Worm (Caenorhabditis elegans) whole organism, late embryonic: ENCODE measurements around the gene clc-10.
A peak's percentile ranks its signal among the peaks of the same experiment; 100 is the strongest.

Source experiments
- C08G9.2 ChIP-seq: sonication (generic microtip); optimal IDR thresholded peaks from 2 replicates; lab custom pipeline; 2016; ENCODE audit warnings: mild to moderate bottlenecking, missing genetic modification characterization, moderate library complexity, missing compliant biosample characterization
- C38D4.7 ChIP-seq: fragments of 200-800 bp; sonication (Bioruptor generic); optimal IDR thresholded peaks from 2 replicates; lab custom pipeline; 2018; ENCODE audit warnings: mild to moderate bottlenecking, missing genetic modification characterization, moderate library complexity, missing compliant biosample characterization
- F13H6.1 ChIP-seq: sonication (generic microtip); optimal IDR thresholded peaks from 2 replicates; lab custom pipeline; 2016; ENCODE audit warnings: missing genetic modification characterization, missing compliant biosample characterization
- K09A11.1 ChIP-seq: sonication (generic microtip); optimal IDR thresholded peaks from 2 replicates; lab custom pipeline; 2017; ENCODE audit warnings: antibody characterized with exemption, mild to moderate bottlenecking, missing genetic modification characterization, missing compliant biosample characterization; ENCODE audit not compliant: insufficient read depth
- ama-1 ChIP-seq: fragments of 150-350 bp; optimal IDR thresholded peaks from 2 replicates; lab custom pipeline; 2014
- ceh-14 ChIP-seq: sonication (generic microtip); optimal IDR thresholded peaks from 2 replicates; lab custom pipeline; 2016; ENCODE audit warnings: missing genotype, missing genetic modification characterization, missing compliant biosample characterization
- ceh-18 ChIP-seq: sonication (generic microtip); optimal IDR thresholded peaks from 2 replicates; lab custom pipeline; 2016; ENCODE audit warnings: missing genetic modification characterization, missing compliant biosample characterization
- ceh-2 ChIP-seq: sonication (generic microtip); optimal IDR thresholded peaks from 2 replicates; lab custom pipeline; 2016; ENCODE audit warnings: missing genotype, missing genetic modification characterization, missing compliant biosample characterization
- ceh-24 ChIP-seq: sonication (generic microtip); optimal IDR thresholded peaks from 2 replicates; lab custom pipeline; 2016; ENCODE audit warnings: mild to moderate bottlenecking, missing genetic modification characterization, missing compliant biosample characterization
- ceh-31 ChIP-seq: sonication (generic microtip); optimal IDR thresholded peaks from 2 replicates; lab custom pipeline; 2016; ENCODE audit warnings: missing genetic modification characterization, missing compliant biosample characterization
- ceh-34 ChIP-seq: sonication (generic microtip); optimal IDR thresholded peaks from 2 replicates; lab custom pipeline; 2016; ENCODE audit warnings: mild to moderate bottlenecking, missing genetic modification characterization, missing compliant biosample characterization
- ceh-48 ChIP-seq: sonication (generic microtip); optimal IDR thresholded peaks from 2 replicates; lab custom pipeline; 2016; ENCODE audit warnings: missing genetic modification characterization, inconsistent platforms, missing compliant biosample characterization
- ceh-6 ChIP-seq: fragments of 200-800 bp; sonication (Bioruptor generic); optimal IDR thresholded peaks from 2 replicates; lab custom pipeline; 2018; ENCODE audit warnings: mild to moderate bottlenecking, missing genetic modification characterization, missing compliant biosample characterization
- dmd-4 ChIP-seq: sonication (generic microtip); optimal IDR thresholded peaks from 2 replicates; lab custom pipeline; 2016; ENCODE audit warnings: borderline replicate concordance, missing genetic modification characterization, missing compliant biosample characterization
- dve-1 ChIP-seq: sonication (generic microtip); optimal IDR thresholded peaks from 2 replicates; lab custom pipeline; 2017; ENCODE audit warnings: antibody characterized with exemption, mild to moderate bottlenecking, missing genetic modification characterization, missing compliant biosample characterization
- elt-4 ChIP-seq: sonication (generic microtip); optimal IDR thresholded peaks from 2 replicates; lab custom pipeline; 2016; ENCODE audit warnings: missing genetic modification characterization, missing compliant biosample characterization
- ets-4 ChIP-seq: sonication (generic microtip); optimal IDR thresholded peaks from 2 replicates; lab custom pipeline; 2016; ENCODE audit warnings: missing genetic modification characterization, missing compliant biosample characterization
- eyg-1 ChIP-seq: sonication (generic microtip); optimal IDR thresholded peaks from 2 replicates; lab custom pipeline; 2016; ENCODE audit warnings: missing genotype, missing genetic modification characterization, missing compliant biosample characterization
- fkh-6 ChIP-seq: sonication (generic microtip); optimal IDR thresholded peaks from 2 replicates; lab custom pipeline; 2016; ENCODE audit warnings: missing genetic modification characterization, missing compliant biosample characterization
- hlh-30 ChIP-seq: sonication (generic microtip); optimal IDR thresholded peaks from 2 replicates; lab custom pipeline; 2017; ENCODE audit warnings: antibody characterized with exemption, missing genetic modification characterization, missing compliant biosample characterization; ENCODE audit not compliant: insufficient read depth
- hlh-6 ChIP-seq: sonication (generic microtip); optimal IDR thresholded peaks from 2 replicates; lab custom pipeline; 2016; ENCODE audit warnings: missing genotype, missing genetic modification characterization, missing compliant biosample characterization
- hlh-8 ChIP-seq: sonication (generic microtip); optimal IDR thresholded peaks from 2 replicates; lab custom pipeline; 2016; ENCODE audit warnings: missing genotype, missing genetic modification characterization, missing compliant biosample characterization
- lim-6 ChIP-seq: sonication (generic microtip); optimal IDR thresholded peaks from 2 replicates; lab custom pipeline; 2016; ENCODE audit warnings: missing genetic modification characterization, missing compliant biosample characterization
- lin-11 ChIP-seq: fragments of 200-800 bp; sonication (Bioruptor generic); optimal IDR thresholded peaks from 2 replicates; lab custom pipeline; 2018; ENCODE audit warnings: mild to moderate bottlenecking, missing genetic modification characterization, missing compliant biosample characterization
- madf-2 ChIP-seq: sonication (generic microtip); optimal IDR thresholded peaks from 2 replicates; lab custom pipeline; 2017; ENCODE audit warnings: missing genetic modification characterization, missing compliant biosample characterization
- nfya-1 ChIP-seq: sonication (generic microtip); optimal IDR thresholded peaks from 2 replicates; lab custom pipeline; 2017; ENCODE audit warnings: missing genetic modification characterization, mild to moderate bottlenecking, missing compliant biosample characterization, antibody characterized with exemption, moderate library complexity
- pag-3 ChIP-seq: sonication (generic microtip); optimal IDR thresholded peaks from 2 replicates; lab custom pipeline; 2016; ENCODE audit warnings: missing compliant biosample characterization, missing genetic modification characterization, borderline replicate concordance
- pat-9 ChIP-seq: fragments of 200-800 bp; sonication (Bioruptor generic); optimal IDR thresholded peaks from 2 replicates; lab custom pipeline; 2018; ENCODE audit warnings: mild to moderate bottlenecking, missing genetic modification characterization, moderate library complexity, missing compliant biosample characterization
- pha-4 ChIP-seq: fragments of 150-350 bp; optimal IDR thresholded peaks from 2 replicates; lab custom pipeline; 2018; ENCODE audit warnings: missing biosample characterization, missing genetic modification reagents, missing genetic modification characterization
- pqm-1 ChIP-seq: sonication (generic microtip); optimal IDR thresholded peaks from 2 replicates; lab custom pipeline; 2016; ENCODE audit warnings: missing genetic modification characterization, missing compliant biosample characterization
- pros-1 ChIP-seq: fragments of 150-350 bp; optimal IDR thresholded peaks from 2 replicates; lab custom pipeline; 2014; ENCODE audit warnings: missing biosample characterization, missing genetic modification reagents, missing genetic modification characterization
- ref-2 ChIP-seq: sonication (generic microtip); optimal IDR thresholded peaks from 2 replicates; lab custom pipeline; 2016; ENCODE audit warnings: missing genetic modification characterization, missing compliant biosample characterization
- rnt-1 ChIP-seq: sonication (generic microtip); optimal IDR thresholded peaks from 2 replicates; lab custom pipeline; 2016; ENCODE audit warnings: missing genetic modification characterization, missing compliant biosample characterization
- syd-9 ChIP-seq: sonication (generic microtip); optimal IDR thresholded peaks from 2 replicates; lab custom pipeline; 2016; ENCODE audit warnings: mild to moderate bottlenecking, missing genetic modification characterization, moderate library complexity, missing compliant biosample characterization
- tbx-2 ChIP-seq: sonication (generic microtip); optimal IDR thresholded peaks from 2 replicates; lab custom pipeline; 2016; ENCODE audit warnings: missing genetic modification characterization, missing compliant biosample characterization
- ttx-3 ChIP-seq: sonication (generic microtip); optimal IDR thresholded peaks from 2 replicates; lab custom pipeline; 2016; ENCODE audit warnings: missing genetic modification reagents, missing genetic modification characterization, missing compliant biosample characterization
- unc-3 ChIP-seq, 2 experiments: fragments of 200-800 bp in 1 of 2; sonication (Bioruptor generic) in 1 of 2; sonication (generic microtip) in 1 of 2; conservative IDR thresholded peaks in 1 of 2; optimal IDR thresholded peaks in 1 of 2; 2 replicates each; pipeline versions ENCODE4 v1.3.6 to Lab custom; 2016 to 2022; ENCODE audit warnings: missing compliant biosample characterization in 2 of 2, missing genetic modification characterization in 2 of 2, missing genetic modification reagents in 1 of 2
- unc-42 ChIP-seq: sonication (generic microtip); optimal IDR thresholded peaks from 2 replicates; lab custom pipeline; 2016; ENCODE audit warnings: missing genotype, missing genetic modification characterization, missing compliant biosample characterization
- unc-55 ChIP-seq: sonication (generic microtip); optimal IDR thresholded peaks from 2 replicates; lab custom pipeline; 2017; ENCODE audit warnings: missing biosample characterization, missing genetic modification reagents, missing genetic modification characterization
- unc-86 ChIP-seq: sonication (generic microtip); optimal IDR thresholded peaks from 2 replicates; lab custom pipeline; 2016; ENCODE audit warnings: missing genetic modification characterization, missing compliant biosample characterization

clc-10 gene

ce11 chrIII:6073673-6074331, 16.9 kb downstream of the clc-10 start:
- no peak for TF ChIP-seq ceh-24 (tag; lab: Kevin White, UChicago)
- TF ChIP-seq unc-42: peak; percentile 60

ce11 chrIII:6077973-6078372, 21.1 kb downstream of the clc-10 start:
- no peak for TF ChIP-seq pat-9
- TF ChIP-seq ceh-14 (tag; lab: Kevin White, UChicago): peak; percentile 75
- no peak for TF ChIP-seq K09A11.1
- TF ChIP-seq C38D4.7 (GFP tag; lab: Kevin White, UChicago): no peak
- no peak for TF ChIP-seq dve-1 (tag; lab: Kevin White, UChicago)
- no peak for TF ChIP-seq ceh-31
- no peak for TF ChIP-seq F13H6.1 (tag; lab: Kevin White, UChicago)
- TF ChIP-seq tbx-2 (tag; lab: Kevin White, UChicago): no peak
- no peak for TF ChIP-seq ama-1
- no peak for TF ChIP-seq dmd-4 (tag; lab: Kevin White, UChicago)
- no peak for TF ChIP-seq nfya-1 (tag; lab: Kevin White, UChicago)
- TF ChIP-seq hlh-30 (tag; lab: Kevin White, UChicago): no peak
- no peak for TF ChIP-seq ceh-2 (tag; lab: Kevin White, UChicago)
- no peak for TF ChIP-seq syd-9
- TF ChIP-seq hlh-8 (tag; lab: Kevin White, UChicago): no peak
- TF ChIP-seq pqm-1: no peak
- TF ChIP-seq unc-42: peak; percentile 47
- TF ChIP-seq pag-3 (tag; lab: Kevin White, UChicago): no peak
- TF ChIP-seq unc-55 (GFP tag; lab: Kevin White, UChicago): peak; percentile 14
- TF ChIP-seq fkh-6: no peak
- no peak for TF ChIP-seq C08G9.2 (tag; lab: Kevin White, UChicago)
- no peak for TF ChIP-seq ets-4 (tag; lab: Kevin White, UChicago)
- no peak for TF ChIP-seq pros-1
- TF ChIP-seq hlh-6 (tag; lab: Kevin White, UChicago): no peak
- no peak for TF ChIP-seq madf-2
- no peak for TF ChIP-seq lim-6 (tag; lab: Kevin White, UChicago)
- no peak for TF ChIP-seq eyg-1 (tag; lab: Kevin White, UChicago)
- TF ChIP-seq unc-3 (GFP tag; conservative IDR thresholded peaks at IDR 0.05; lab: Robert Waterston, UW): no peak
- TF ChIP-seq unc-3 (tag; optimal IDR thresholded peaks at IDR 0.05; lab: Kevin White, UChicago): no peak
- peak; percentile 43 for TF ChIP-seq unc-86
- no peak for TF ChIP-seq ceh-6 (GFP tag; lab: Kevin White, UChicago)
- no peak for TF ChIP-seq pha-4 (tag; lab: Kevin White, UChicago)
- no peak for TF ChIP-seq lin-11 (tag; lab: Kevin White, UChicago)
- no peak for TF ChIP-seq elt-4

- TF ChIP-seq unc-55 (GFP tag; lab: Kevin White, UChicago): peak; percentile 29
- peak; percentile 30 for TF ChIP-seq unc-42
- TF ChIP-seq ttx-3 (tag; lab: Kevin White, UChicago): no peak
- TF ChIP-seq C08G9.2 (tag; lab: Kevin White, UChicago): no peak
- peak; percentile 27 for TF ChIP-seq ref-2
- TF ChIP-seq tbx-2 (tag; lab: Kevin White, UChicago): peak; percentile 15
- peak; percentile 10 for TF ChIP-seq ceh-18
- TF ChIP-seq hlh-8 (tag; lab: Kevin White, UChicago): peak; percentile 28
- peak; percentile 36 for TF ChIP-seq nfya-1 (tag; lab: Kevin White, UChicago)
- TF ChIP-seq rnt-1: no peak
- TF ChIP-seq ceh-34: peak; percentile 5
- no peak for TF ChIP-seq elt-4
- TF ChIP-seq lim-6 (tag; lab: Kevin White, UChicago): no peak
- TF ChIP-seq ceh-31: peak; percentile 33
- TF ChIP-seq ceh-48 (tag; lab: Kevin White, UChicago): no peak
- TF ChIP-seq, all 69 proteins: peak for 9
These were observed 22.0 kb downstream of the clc-10 start for ce11 chrIII:6078917-6079316.
